Fruit fly (Drosophila melanogaster) whole organism, pupa: ENCODE results near the gene CG10165.

Experiments
- CG12605 ChIP-seq: fragments of 200-800 bp; sonication (Bioruptor generic); IDR thresholded peaks from 2 replicates; pipeline ENCODE4 v1.3.6; 2022; ENCODE audit warnings: missing biosample characterization, missing genetic modification characterization
- CG17806 ChIP-seq: fragments of 200-800 bp; sonication (Bioruptor generic); optimal IDR thresholded peaks from 2 replicates; lab custom pipeline; 2018; ENCODE audit warnings: missing biosample characterization, mild to moderate bottlenecking, missing genetic modification characterization, moderate library complexity
- CG9948 ChIP-seq: fragments of 200-800 bp; sonication (Bioruptor generic); optimal IDR thresholded peaks from 2 replicates; lab custom pipeline; 2018; ENCODE audit warnings: missing biosample characterization, mild to moderate bottlenecking, missing genetic modification characterization, moderate library complexity
- EcR ChIP-seq: fragments of 200-800 bp; sonication (Bioruptor generic); optimal IDR thresholded peaks from 3 replicates; lab custom pipeline; 2019; ENCODE audit warnings: missing biosample characterization, missing genetic modification characterization, mild to moderate bottlenecking, moderate library complexity, missing genetic modification reagents
- Ets98B ChIP-seq: fragments of 200-800 bp; sonication (Bioruptor generic); IDR thresholded peaks from 2 replicates; pipeline ENCODE4 v1.3.6; 2022; ENCODE audit warnings: missing biosample characterization, missing genetic modification characterization
- fd96Ca ChIP-seq: fragments of 200-800 bp; sonication (Bioruptor generic); IDR thresholded peaks from 3 replicates; pipeline ENCODE4 v1.3.6; 2022; ENCODE audit warnings: missing biosample characterization, missing genetic modification characterization
- rn ChIP-seq: fragments of 200-800 bp; sonication (Bioruptor generic); IDR thresholded peaks from 2 replicates; pipeline ENCODE4 v1.3.6; 2022; ENCODE audit warnings: missing biosample characterization, missing genetic modification characterization

- TF ChIP-seq CG17806 (tag; lab: Kevin White, UChicago) (no peak), CG12605 (GFP tag; lab: Robert Waterston, UW) (no peak), rn (GFP tag; lab: Robert Waterston, UW) (no peak), Ets98B (GFP tag; lab: Robert Waterston, UW) (no peak), EcR (GFP tag; lab: Kevin White, UChicago) (no peak), CG9948 (tag; lab: Kevin White, UChicago) (no peak), fd96Ca (no peak)
Observed at dm6 chr2L:19567305-19567898, 37.3 kb upstream of the CG10165 start.
